Worm (Caenorhabditis elegans) whole organism, young adult: ENCODE measurements around the gene ZK856.16.
A peak's percentile ranks its signal among the peaks of the same experiment; 100 is the strongest.

ENCODE experiments used
- B0035.1 ChIP-seq: sonication (generic microtip); optimal IDR thresholded peaks from 2 replicates; lab custom pipeline; 2016; ENCODE audit warnings: missing genetic modification characterization, mild to moderate bottlenecking, missing compliant biosample characterization, missing genotype, missing genetic modification reagents
- B0336.3 ChIP-seq: fragments of 200-800 bp; sonication (Bioruptor generic); IDR thresholded peaks from 2 replicates; pipeline ENCODE4 v1.3.6; 2022; ENCODE audit warnings: missing genetic modification characterization, missing compliant biosample characterization
- C06A6.2 ChIP-seq: fragments of 200-800 bp; sonication (Bioruptor generic); conservative IDR thresholded peaks from 2 replicates; pipeline ENCODE4 v1.3.6; 2022; ENCODE audit warnings: missing genetic modification characterization, missing compliant biosample characterization
- D2030.7 ChIP-seq: fragments of 200-800 bp; sonication (Bioruptor generic); IDR thresholded peaks from 2 replicates; pipeline ENCODE4 v1.3.6; 2022; ENCODE audit warnings: missing genetic modification reagents, missing genetic modification characterization, missing compliant biosample characterization
- F22D6.2 ChIP-seq: sonication (generic microtip); optimal IDR thresholded peaks from 2 replicates; lab custom pipeline; 2016; ENCODE audit warnings: mild to moderate bottlenecking, missing genetic modification characterization, missing compliant biosample characterization
- K11D2.4 ChIP-seq: fragments of 200-800 bp; sonication (Bioruptor generic); IDR thresholded peaks from 2 replicates; pipeline ENCODE4 v1.3.6; 2022; ENCODE audit warnings: missing genetic modification reagents, missing genetic modification characterization, missing compliant biosample characterization
- Y56A3A.18 ChIP-seq: fragments of 200-800 bp; sonication (Bioruptor generic); IDR thresholded peaks from 2 replicates; pipeline ENCODE4 v1.3.6; 2022; ENCODE audit warnings: missing genetic modification reagents, missing genetic modification characterization, missing compliant biosample characterization
- Y67H2A.10 ChIP-seq: fragments of 200-800 bp; sonication (Bioruptor generic); conservative IDR thresholded peaks from 2 replicates; pipeline ENCODE4 v1.3.6; 2022; ENCODE audit warnings: missing genetic modification reagents, missing genetic modification characterization, missing compliant biosample characterization
- Y79H2A.3 ChIP-seq: fragments of 200-800 bp; sonication (Bioruptor generic); conservative IDR thresholded peaks from 2 replicates; pipeline ENCODE4 v1.3.6; 2022; ENCODE audit warnings: missing genetic modification reagents, missing genetic modification characterization, missing compliant biosample characterization
- aptf-2 ChIP-seq: fragments of 200-800 bp; sonication (Bioruptor generic); conservative IDR thresholded peaks from 2 replicates; pipeline ENCODE4 v1.3.6; 2022; ENCODE audit warnings: missing genetic modification reagents, missing genetic modification characterization, missing compliant biosample characterization
- aptf-3 ChIP-seq: fragments of 200-800 bp; sonication (Bioruptor generic); IDR thresholded peaks from 2 replicates; pipeline ENCODE4 v1.3.6; 2022; ENCODE audit warnings: missing genetic modification characterization, missing compliant biosample characterization
- ccch-3 ChIP-seq: fragments of 200-800 bp; sonication (Bioruptor generic); optimal IDR thresholded peaks from 2 replicates; lab custom pipeline; 2018; ENCODE audit warnings: mild to moderate bottlenecking, missing genetic modification characterization, missing compliant biosample characterization
- cebp-1 ChIP-seq, 2 experiments: fragments of 200-800 bp in 1 of 2; sonication (Bioruptor generic) in 1 of 2; sonication (generic microtip) in 1 of 2; IDR thresholded peaks in 1 of 2; optimal IDR thresholded peaks in 1 of 2; 2 replicates each; pipeline versions ENCODE4 v1.3.6 to Lab custom; 2017 to 2022; ENCODE audit warnings: missing compliant biosample characterization in 2 of 2, missing genetic modification characterization in 2 of 2, mild to moderate bottlenecking in 1 of 2, missing genetic modification reagents in 1 of 2, moderate library complexity in 1 of 2
- cebp-2 ChIP-seq: fragments of 200-800 bp; sonication (Bioruptor generic); IDR thresholded peaks from 2 replicates; pipeline ENCODE4 v1.3.6; 2022; ENCODE audit warnings: missing genetic modification characterization, missing compliant biosample characterization
- ceh-58 ChIP-seq: fragments of 200-800 bp; sonication (Bioruptor generic); IDR thresholded peaks from 2 replicates; pipeline ENCODE4 v1.3.6; 2022; ENCODE audit warnings: missing genetic modification characterization, missing compliant biosample characterization
- chd-7 ChIP-seq: sonication (generic microtip); optimal IDR thresholded peaks from 2 replicates; lab custom pipeline; 2016; ENCODE audit warnings: mild to moderate bottlenecking, missing genetic modification characterization, moderate library complexity, missing compliant biosample characterization
- die-1 ChIP-seq: sonication (generic microtip); optimal IDR thresholded peaks from 2 replicates; lab custom pipeline; 2016; ENCODE audit warnings: missing genotype, mild to moderate bottlenecking, missing genetic modification characterization, missing compliant biosample characterization
- dpl-1 ChIP-seq: fragments of 150-350 bp; optimal IDR thresholded peaks from 2 replicates; lab custom pipeline; 2014; ENCODE audit warnings: missing biosample characterization, missing genetic modification reagents, missing genetic modification characterization
- gei-17 ChIP-seq: fragments of 200-800 bp; sonication (Bioruptor generic); optimal IDR thresholded peaks from 2 replicates; lab custom pipeline; 2018; ENCODE audit warnings: mild to moderate bottlenecking, missing genetic modification characterization, missing compliant biosample characterization
- hmg-1.2 ChIP-seq: fragments of 200-800 bp; sonication (Bioruptor generic); IDR thresholded peaks from 2 replicates; pipeline ENCODE4 v1.3.6; 2022; ENCODE audit warnings: missing genetic modification reagents, missing genetic modification characterization, missing compliant biosample characterization
- hrde-1 ChIP-seq: sonication (generic microtip); optimal IDR thresholded peaks from 2 replicates; lab custom pipeline; 2016; ENCODE audit warnings: missing genetic modification characterization, mild to moderate bottlenecking, missing compliant biosample characterization, moderate library complexity, missing genotype, missing genetic modification reagents, borderline replicate concordance
- let-607 ChIP-seq, 2 experiments: fragments of 200-800 bp in 1 of 2; sonication (Bioruptor generic) in 1 of 2; sonication (generic microtip) in 1 of 2; optimal IDR thresholded peaks; 2 replicates each; lab custom pipeline; 2016 to 2018; ENCODE audit warnings: mild to moderate bottlenecking in 2 of 2, missing compliant biosample characterization in 2 of 2, missing genetic modification characterization in 2 of 2, moderate library complexity in 2 of 2, missing genotype in 1 of 2
- lin-26 ChIP-seq: fragments of 200-800 bp; sonication (Bioruptor generic); IDR thresholded peaks from 2 replicates; pipeline ENCODE4 v1.3.6; 2022; ENCODE audit warnings: missing genetic modification reagents, missing genetic modification characterization, missing compliant biosample characterization
- lin-40 ChIP-seq: sonication (generic microtip); optimal IDR thresholded peaks from 2 replicates; lab custom pipeline; 2016; ENCODE audit warnings: missing genetic modification characterization, mild to moderate bottlenecking, missing compliant biosample characterization, missing genotype, missing genetic modification reagents
- lsl-1 ChIP-seq: fragments of 200-800 bp; sonication (Bioruptor generic); optimal IDR thresholded peaks from 2 replicates; lab custom pipeline; 2018; ENCODE audit warnings: mild to moderate bottlenecking, missing genetic modification characterization, moderate library complexity, missing compliant biosample characterization
- madf-3 ChIP-seq: fragments of 200-800 bp; sonication (Bioruptor generic); IDR thresholded peaks from 2 replicates; pipeline ENCODE4 v1.3.6; 2022; ENCODE audit warnings: missing genetic modification reagents, missing genetic modification characterization, missing compliant biosample characterization
- mcd-1 ChIP-seq: fragments of 200-800 bp; sonication (Bioruptor generic); IDR thresholded peaks from 2 replicates; pipeline ENCODE4 v1.3.6; 2022; ENCODE audit warnings: missing genetic modification reagents, missing genetic modification characterization, missing compliant biosample characterization
- nfya-2 ChIP-seq: fragments of 200-800 bp; sonication (Bioruptor generic); IDR thresholded peaks from 2 replicates; pipeline ENCODE4 v1.3.6; 2022; ENCODE audit warnings: missing genetic modification reagents, missing genetic modification characterization, missing compliant biosample characterization
- nfyb-1 ChIP-seq: fragments of 200-800 bp; sonication (Bioruptor generic); IDR thresholded peaks from 2 replicates; pipeline ENCODE4 v1.3.6; 2022; ENCODE audit warnings: missing genetic modification reagents, missing genetic modification characterization, missing compliant biosample characterization
- nhr-80 ChIP-seq: sonication (generic microtip); optimal IDR thresholded peaks from 2 replicates; lab custom pipeline; 2016; ENCODE audit warnings: missing genetic modification characterization, missing compliant biosample characterization
- pha-4 ChIP-seq: fragments of 150-350 bp; sonication (generic microtip); optimal IDR thresholded peaks from 2 replicates; lab custom pipeline; 2014; ENCODE audit warnings: missing biosample characterization, missing genetic modification reagents, missing genetic modification characterization
- sea-2 ChIP-seq: fragments of 200-800 bp; sonication (Bioruptor generic); IDR thresholded peaks from 2 replicates; pipeline ENCODE4 v1.3.6; 2022; ENCODE audit warnings: missing genetic modification characterization, missing compliant biosample characterization
- snpc-1.1 ChIP-seq: sonication (generic microtip); optimal IDR thresholded peaks from 2 replicates; lab custom pipeline; 2017; ENCODE audit warnings: missing genetic modification characterization, mild to moderate bottlenecking, missing compliant biosample characterization, antibody characterized with exemption, moderate library complexity, missing genotype, missing genetic modification reagents; ENCODE audit not compliant: insufficient read depth
- snpc-1.3 ChIP-seq: sonication (generic microtip); optimal IDR thresholded peaks from 2 replicates; lab custom pipeline; 2017; ENCODE audit warnings: missing genetic modification characterization, mild to moderate bottlenecking, missing compliant biosample characterization, antibody characterized with exemption, moderate library complexity, missing genotype, missing genetic modification reagents; ENCODE audit not compliant: insufficient read depth
- snpc-4 ChIP-seq, 5 experiments: fragments of 150-350 bp in 1 of 5; sonication (generic microtip) in 4 of 5; optimal IDR thresholded peaks; 2 replicates each; lab custom pipeline; 2014 to 2018; ENCODE audit warnings: missing genetic modification characterization in 5 of 5, missing biosample characterization in 3 of 5, antibody characterized with exemption in 2 of 5, mild to moderate bottlenecking in 2 of 5, missing compliant biosample characterization in 2 of 5, missing genotype in 2 of 5, moderate library complexity in 2 of 5, missing genetic modification reagents in 1 of 5
- sptf-2 ChIP-seq: fragments of 200-800 bp; sonication (Bioruptor generic); optimal IDR thresholded peaks from 2 replicates; lab custom pipeline; 2018; ENCODE audit warnings: mild to moderate bottlenecking, missing genetic modification characterization, missing compliant biosample characterization
- unc-62 ChIP-seq: fragments of 150-350 bp; optimal IDR thresholded peaks from 2 replicates; lab custom pipeline; 2014; ENCODE audit warnings: missing biosample characterization, missing genetic modification reagents, missing genetic modification characterization
- zim-3 ChIP-seq: sonication (generic microtip); optimal IDR thresholded peaks from 2 replicates; lab custom pipeline; 2017; ENCODE audit warnings: mild to moderate bottlenecking, missing genetic modification characterization, moderate library complexity, missing compliant biosample characterization
- ztf-26 ChIP-seq: sonication (generic microtip); optimal IDR thresholded peaks from 2 replicates; lab custom pipeline; 2017; ENCODE audit warnings: missing genetic modification characterization, missing compliant biosample characterization
- ztf-3 ChIP-seq: fragments of 200-800 bp; sonication (Bioruptor generic); optimal IDR thresholded peaks from 2 replicates; lab custom pipeline; 2018; ENCODE audit warnings: mild to moderate bottlenecking, missing genetic modification characterization, missing compliant biosample characterization

ZK856.16 gene

ce11 chrV:10246443-10246885, 41.1 kb upstream of the ZK856.16 start (continued):
- TF ChIP-seq Y56A3A.18 (GFP tag; lab: Robert Waterston, UW), result no peak
- TF ChIP-seq aptf-3 (GFP tag; lab: Robert Waterston, UW), result no peak
- 0 out of 2 replicates have a peak, but pooled peaks have one; percentile 52 for TF ChIP-seq K11D2.4 (GFP tag; lab: Robert Waterston, UW)
- no peak; the same call in 1 of the 2 replicates for TF ChIP-seq mcd-1
- TF ChIP-seq die-1, result no peak
- TF ChIP-seq cebp-2 (GFP tag; lab: Robert Waterston, UW), result no peak
- TF ChIP-seq lsl-1 (GFP tag; lab: Kevin White, UChicago), result peak; percentile 5
- TF ChIP-seq zim-3 (tag; lab: Kevin White, UChicago), result no peak
- TF ChIP-seq madf-3 (GFP tag; lab: Robert Waterston, UW), result no peak
- TF ChIP-seq F22D6.2, result no peak
- TF ChIP-seq ztf-26 (tag; lab: Kevin White, UChicago), result no peak
- TF ChIP-seq gei-17 (GFP tag; lab: Kevin White, UChicago), result no peak
- no peak for TF ChIP-seq ztf-3
- no peak for TF ChIP-seq sptf-2
- TF ChIP-seq B0035.1 (tag; lab: Kevin White, UChicago), result no peak
- TF ChIP-seq C06A6.2 (GFP tag; lab: Robert Waterston, UW), result no peak
- TF ChIP-seq dpl-1 (GFP tag; lab: Kevin White, UChicago), result peak; percentile 19
- no peak for TF ChIP-seq snpc-4 (GFP tag; optimal IDR thresholded peaks at IDR 0.05; lab: Kevin White, UChicago)
- no peak for TF ChIP-seq snpc-4 (tag; optimal IDR thresholded peaks at IDR 0.05; lab: Kevin White, UChicago)
- TF ChIP-seq pha-4, result no peak
- peak; percentile 37; the same call in 1 of the 2 replicates for TF ChIP-seq D2030.7 (GFP tag; lab: Robert Waterston, UW)
- no peak for TF ChIP-seq chd-7 (tag; lab: Kevin White, UChicago)
- peak; percentile 24; the same call in 1 of the 2 replicates for TF ChIP-seq hmg-1.2 (GFP tag; lab: Robert Waterston, UW)
- TF ChIP-seq hrde-1 (tag; lab: Kevin White, UChicago), result no peak
- TF ChIP-seq lin-26, result no peak
- TF ChIP-seq Y79H2A.3, result no peak
- TF ChIP-seq nfya-2, result no peak
- no peak for TF ChIP-seq snpc-1.1 (tag; lab: Kevin White, UChicago)
- TF ChIP-seq sea-2, result no peak
- TF ChIP-seq lin-40, result no peak
- no peak for TF ChIP-seq aptf-2 (GFP tag; lab: Robert Waterston, UW)

ce11 chrV:10245615-10246014, 40.2 kb upstream of the ZK856.16 start:
- TF ChIP-seq unc-62, result peak; percentile 91
- TF ChIP-seq cebp-1 (GFP tag; IDR thresholded peaks at IDR 0.05; lab: Robert Waterston, UW), result no peak
- TF ChIP-seq cebp-1 (tag; optimal IDR thresholded peaks at IDR 0.05; lab: Kevin White, UChicago), result peak; percentile 34
- no peak for TF ChIP-seq ceh-58 (GFP tag; lab: Robert Waterston, UW)
- no peak for TF ChIP-seq snpc-1.3 (tag; lab: Kevin White, UChicago)

- TF ChIP-seq B0336.3 (GFP tag; lab: Robert Waterston, UW), result no peak
- TF ChIP-seq Y67H2A.10 (GFP tag; lab: Robert Waterston, UW), result no peak
- TF ChIP-seq let-607 (tag; optimal IDR thresholded peaks at IDR 0.05; lab: Kevin White, UChicago), result no peak
- TF ChIP-seq nfyb-1 (GFP tag; lab: Robert Waterston, UW), result no peak
- TF ChIP-seq ccch-3 (GFP tag; lab: Kevin White, UChicago), result no peak
- TF ChIP-seq nhr-80 (tag; lab: Kevin White, UChicago), result peak; percentile 61
- TF ChIP-seq F22D6.2, result no peak
Observed at ce11 chrV:10244018-10244720, 38.8 kb upstream of the ZK856.16 start.
